Fruit fly (Drosophila melanogaster): ENCODE data around the gene Ube4A.

Ube4A gene

dm6 chr2L:6648163-6648628 lies 10.1 kb upstream of the Ube4A start (continued):
- TF ChIP-seq bsh (GFP tag; optimal IDR thresholded peaks at IDR 0.05) = peak; percentile 77 to 92
- no peak for TF ChIP-seq knrl (GFP tag; IDR thresholded peaks at IDR 0.05; ENCODE audit: partially characterized antibody)
- TF ChIP-seq CG6689 (GFP tag; IDR thresholded peaks at IDR 0.05) = peak; percentile 96
- no peak for TF ChIP-seq Bgb (GFP tag; IDR thresholded peaks at IDR 0.05; ENCODE audit: partially characterized antibody)
- no peak for TF ChIP-seq eve (GFP tag; optimal IDR thresholded peaks at IDR 0.05)
- no peak for TF ChIP-seq tna (GFP tag; IDR thresholded peaks at IDR 0.05; ENCODE audit: partially characterized antibody)
- no peak for TF ChIP-seq pita (GFP tag; optimal IDR thresholded peaks at IDR 0.05)
- TF ChIP-seq Atf3 (GFP tag; optimal IDR thresholded peaks at IDR 0.05) = peak; percentile 53
- peak; percentile 93 for TF ChIP-seq run (tag; optimal IDR thresholded peaks at IDR 0.05)
- peak; percentile 95 for TF ChIP-seq CG18476 (GFP tag; optimal IDR thresholded peaks at IDR 0.05)
- peak; percentile 90 for TF ChIP-seq CG14050 (GFP tag; IDR thresholded peaks at IDR 0.05)
- TF ChIP-seq CG17186 (GFP tag; optimal IDR thresholded peaks at IDR 0.05) = peak; percentile 85
- peak; percentile 89 for TF ChIP-seq scrt (GFP tag; optimal IDR thresholded peaks at IDR 0.05)
- peak; percentile 97 for TF ChIP-seq Meics (GFP tag; optimal IDR thresholded peaks at IDR 0.05)
- no peak for TF ChIP-seq mld (GFP tag; IDR thresholded peaks at IDR 0.05; ENCODE audit: partially characterized antibody)
- peak; percentile 88 for TF ChIP-seq CG17328 (GFP tag; IDR thresholded peaks at IDR 0.05)
- TF ChIP-seq Sry-β (GFP tag; optimal IDR thresholded peaks at IDR 0.05) = peak; percentile 46
- peak; percentile 85 for TF ChIP-seq CG14667 (GFP tag; IDR thresholded peaks at IDR 0.05)
- TF ChIP-seq chm (GFP tag; IDR thresholded peaks at IDR 0.05) = peak; percentile 85
- TF ChIP-seq fd64A (GFP tag; optimal IDR thresholded peaks at IDR 0.05) = peak; percentile 52
- peak; percentile 94 for TF ChIP-seq cwo (GFP tag; optimal IDR thresholded peaks at IDR 0.05)
- TF ChIP-seq CG3838 (GFP tag; optimal IDR thresholded peaks at IDR 0.05) = peak; percentile 96
- TF ChIP-seq pan (optimal IDR thresholded peaks at IDR 0.05) = no peak
- peak in 1 of 2 experiments; percentile 95 for TF ChIP-seq pan (GFP tag; optimal IDR thresholded peaks at IDR 0.05 in 1 of 2, IDR thresholded peaks at IDR 0.05 in 1 of 2)
- peak; percentile 1 for TF ChIP-seq CG4282 (GFP tag; optimal IDR thresholded peaks at IDR 0.05)
- peak; percentile 89 for TF ChIP-seq CG8944 (GFP tag; optimal IDR thresholded peaks at IDR 0.05)
- TF ChIP-seq NC2β (GFP tag; optimal IDR thresholded peaks at IDR 0.05) = peak; percentile 85
- peak; percentile 77 for TF ChIP-seq CG31388 (GFP tag; optimal IDR thresholded peaks at IDR 0.05)
- peak; percentile 65 for TF ChIP-seq Nf-YA (GFP tag; IDR thresholded peaks at IDR 0.05)
- TF ChIP-seq CG4360 (GFP tag; IDR thresholded peaks at IDR 0.05) = no peak; the same call in 1 of the 2 replicates
- TF ChIP-seq lilli (GFP tag; optimal IDR thresholded peaks at IDR 0.05) = peak; percentile 97
- TF ChIP-seq stwl (tag; optimal IDR thresholded peaks at IDR 0.05) = peak; percentile 64
- peak; percentile 23 for TF ChIP-seq Dp (GFP tag; optimal IDR thresholded peaks at IDR 0.05)
- TF ChIP-seq CG10959 (GFP tag; IDR thresholded peaks at IDR 0.05) = peak; percentile 75
- TF ChIP-seq zf30C (GFP tag; optimal IDR thresholded peaks at IDR 0.05) = peak; percentile 50
- peak; percentile 93 for TF ChIP-seq CG12769 (tag; optimal IDR thresholded peaks at IDR 0.05)
- TF ChIP-seq CG9817 (tag; optimal IDR thresholded peaks at IDR 0.05) = peak; percentile 96
- TF ChIP-seq CG2120 (GFP tag; optimal IDR thresholded peaks at IDR 0.05) = peak; percentile 97
- TF ChIP-seq sim (GFP tag; IDR thresholded peaks at IDR 0.05) = peak; percentile 65; the same call in 1 of the 2 replicates
- peak; percentile 90 for TF ChIP-seq tap (tag; optimal IDR thresholded peaks at IDR 0.05)
- TF ChIP-seq tio (GFP tag; optimal IDR thresholded peaks at IDR 0.05) = peak; percentile 96
- TF ChIP-seq CG10274 (GFP tag; optimal IDR thresholded peaks at IDR 0.05) = peak; percentile 87
- TF ChIP-seq CG15601 (tag; optimal IDR thresholded peaks at IDR 0.05) = peak; percentile 92
- TF ChIP-seq CG1792 (GFP tag; optimal IDR thresholded peaks at IDR 0.05) = peak; percentile 83
- peak; percentile 98 for TF ChIP-seq lab (GFP tag; optimal IDR thresholded peaks at IDR 0.05)
- TF ChIP-seq CG13894 (tag; optimal IDR thresholded peaks at IDR 0.05) = peak; percentile 94
- peak; percentile 80 for TF ChIP-seq E2f2 (GFP tag; IDR thresholded peaks at IDR 0.05)
- peak; percentile 73 for TF ChIP-seq CG15073 (GFP tag; optimal IDR thresholded peaks at IDR 0.05)
- TF ChIP-seq ro (GFP tag; IDR thresholded peaks at IDR 0.05) = peak; percentile 80
- TF ChIP-seq row (GFP tag; IDR thresholded peaks at IDR 0.05) = peak; percentile 95
